Worm (Caenorhabditis elegans) whole organism, L1 larva: ENCODE measurements around the gene C14C11.2.

Source experiments
- aly-2 ChIP-seq: fragments of 150-350 bp; optimal IDR thresholded peaks from 2 replicates; lab custom pipeline; 2014; ENCODE audit warnings: missing biosample characterization, missing genetic modification characterization
- ama-1 ChIP-seq: fragments of 150-350 bp; optimal IDR thresholded peaks from 2 replicates; lab custom pipeline; 2014
- blmp-1 ChIP-seq: fragments of 150-350 bp; optimal IDR thresholded peaks from 2 replicates; lab custom pipeline; 2014; ENCODE audit warnings: missing biosample characterization, missing genetic modification characterization
- mdl-1 ChIP-seq, 2 experiments: fragments of 150-350 bp; optimal IDR thresholded peaks; 2 replicates each; lab custom pipeline; 2014 to 2017; ENCODE audit warnings: missing biosample characterization in 2 of 2, missing genetic modification characterization in 2 of 2, inconsistent platforms in 1 of 2
- mep-1 ChIP-seq: fragments of 150-350 bp; optimal IDR thresholded peaks from 2 replicates; lab custom pipeline; 2014; ENCODE audit warnings: missing biosample characterization, missing genetic modification characterization
- nhr-20 ChIP-seq: sonication (generic microtip); optimal IDR thresholded peaks from 2 replicates; lab custom pipeline; 2016; ENCODE audit warnings: mild to moderate bottlenecking, missing genetic modification characterization, missing compliant biosample characterization
- rnt-1 ChIP-seq: sonication (generic microtip); optimal IDR thresholded peaks from 2 replicates; lab custom pipeline; 2016; ENCODE audit warnings: mild to moderate bottlenecking, missing genetic modification characterization, moderate library complexity, missing compliant biosample characterization
- unc-130 ChIP-seq: fragments of 150-350 bp; optimal IDR thresholded peaks from 2 replicates; lab custom pipeline; 2017; ENCODE audit warnings: missing biosample characterization, missing genetic modification characterization, inconsistent platforms

ce11 chrV:5620040-5620439, 40.9 kb upstream of the C14C11.2 start, which contains the start of gene memb-2:
- TF ChIP-seq mep-1 (tag; lab: Kevin White, UChicago) = no peak
- no peak for TF ChIP-seq mdl-1 (tag; optimal IDR thresholded peaks at IDR 0.05; lab: Kevin White, UChicago)
- TF ChIP-seq blmp-1 (tag; lab: Kevin White, UChicago) = no peak
- no peak for TF ChIP-seq nhr-20
- TF ChIP-seq ama-1 (lab: Kevin White, UChicago) = no peak
- TF ChIP-seq aly-2 (tag; lab: Kevin White, UChicago) = no peak
- no peak for TF ChIP-seq unc-130
- no peak for TF ChIP-seq rnt-1
